Fruit fly (Drosophila melanogaster) whole organism, embryonic: ENCODE data around the gene CG42847.

Source experiments
- Antp ChIP-seq: fragments of 200-800 bp; sonication (Bioruptor generic); optimal IDR thresholded peaks from 3 replicates; lab custom pipeline; 2016; ENCODE audit warnings: missing biosample characterization, missing genetic modification characterization
- B-H2 ChIP-seq: fragments of 200-800 bp; sonication (Bioruptor generic); optimal IDR thresholded peaks from 2 replicates; lab custom pipeline; 2018; ENCODE audit warnings: missing biosample characterization, mild to moderate bottlenecking, missing genetic modification characterization
- CG1024 ChIP-seq: fragments of 200-800 bp; sonication (Bioruptor generic); IDR thresholded peaks from 2 replicates; pipeline ENCODE4 v1.3.6; 2022; ENCODE audit warnings: missing biosample characterization, missing genetic modification characterization
- CG10366 ChIP-seq: fragments of 200-800 bp; sonication (Bioruptor generic); IDR thresholded peaks from 2 replicates; pipeline ENCODE4 v1.3.6; 2022; ENCODE audit warnings: missing biosample characterization, missing genetic modification characterization
- CG10654 ChIP-seq: fragments of 200-800 bp; sonication (Bioruptor generic); optimal IDR thresholded peaks from 2 replicates; lab custom pipeline; 2016; ENCODE audit warnings: missing biosample characterization, missing genetic modification characterization
- CG11085 ChIP-seq: fragments of 200-800 bp; sonication (Bioruptor generic); IDR thresholded peaks from 2 replicates; pipeline ENCODE4 v1.3.6; 2022; ENCODE audit warnings: missing biosample characterization, missing genetic modification characterization
- CG11504 ChIP-seq: fragments of 200-800 bp; sonication (Bioruptor generic); optimal IDR thresholded peaks from 3 replicates; lab custom pipeline; 2019; ENCODE audit warnings: missing biosample characterization, mild to moderate bottlenecking, missing genetic modification characterization, moderate library complexity
- CG12659 ChIP-seq: fragments of 200-800 bp; sonication (Bioruptor generic); optimal IDR thresholded peaks from 3 replicates; lab custom pipeline; 2017; ENCODE audit warnings: mild to moderate bottlenecking, missing biosample characterization, missing genetic modification reagents, missing genetic modification characterization
- CG14014 ChIP-seq: fragments of 200-800 bp; sonication (Bioruptor generic); IDR thresholded peaks from 2 replicates; pipeline ENCODE4 v1.3.6; 2022; ENCODE audit warnings: missing biosample characterization, missing genetic modification characterization
- CG1647 ChIP-seq: fragments of 200-800 bp; sonication (Bioruptor generic); optimal IDR thresholded peaks from 3 replicates; lab custom pipeline; 2016; ENCODE audit warnings: missing biosample characterization, missing genetic modification characterization
- CG2120 ChIP-seq: fragments of 200-800 bp; sonication (Bioruptor generic); optimal IDR thresholded peaks from 3 replicates; lab custom pipeline; 2016; ENCODE audit warnings: missing biosample characterization, missing genetic modification characterization
- CG31441 ChIP-seq: fragments of 200-800 bp; sonication (Bioruptor generic); IDR thresholded peaks from 2 replicates; pipeline ENCODE4 v1.3.6; 2022; ENCODE audit warnings: missing biosample characterization, missing genetic modification characterization
- CG32772 ChIP-seq: fragments of 200-800 bp; sonication (Bioruptor generic); IDR thresholded peaks from 2 replicates; pipeline ENCODE4 v1.3.6; 2022; ENCODE audit warnings: missing biosample characterization, missing genetic modification characterization
- CG34224 ChIP-seq: fragments of 200-800 bp; sonication (Bioruptor generic); IDR thresholded peaks from 3 replicates; pipeline ENCODE4 v1.3.6; 2022; ENCODE audit warnings: missing biosample characterization, missing genetic modification characterization; ENCODE audit not compliant: partially characterized antibody
- CG4820 ChIP-seq: fragments of 200-800 bp; sonication (Bioruptor generic); optimal IDR thresholded peaks from 3 replicates; lab custom pipeline; 2016; ENCODE audit warnings: missing biosample characterization, missing genetic modification characterization
- CG5953 ChIP-seq: fragments of 200-800 bp; sonication (Bioruptor generic); IDR thresholded peaks from 2 replicates; pipeline ENCODE4 v1.3.6; 2022; ENCODE audit warnings: missing biosample characterization, missing genetic modification characterization
- CG6654 ChIP-seq: fragments of 200-800 bp; sonication (Bioruptor generic); optimal IDR thresholded peaks from 2 replicates; lab custom pipeline; 2017; ENCODE audit warnings: missing biosample characterization, mild to moderate bottlenecking, missing genetic modification characterization
- CG6791 ChIP-seq: fragments of 200-800 bp; sonication (Bioruptor generic); IDR thresholded peaks from 3 replicates; pipeline ENCODE4 v1.3.6; 2022; ENCODE audit warnings: missing biosample characterization, missing genetic modification characterization; ENCODE audit not compliant: partially characterized antibody
- CG7556 ChIP-seq: fragments of 200-800 bp; sonication (Bioruptor generic); optimal IDR thresholded peaks from 2 replicates; lab custom pipeline; 2017; ENCODE audit warnings: missing biosample characterization, mild to moderate bottlenecking, missing genetic modification characterization
- CG7839 ChIP-seq: fragments of 200-800 bp; sonication (Bioruptor generic); optimal IDR thresholded peaks from 3 replicates; lab custom pipeline; 2018; ENCODE audit warnings: missing biosample characterization, mild to moderate bottlenecking, missing genetic modification characterization, moderate library complexity
- CG7963 ChIP-seq: fragments of 200-800 bp; sonication (Bioruptor generic); IDR thresholded peaks from 3 replicates; pipeline ENCODE4 v1.3.6; 2022; ENCODE audit warnings: missing biosample characterization, missing genetic modification characterization; ENCODE audit not compliant: partially characterized antibody
- CG8290 ChIP-seq, 3 experiments: fragments of 200-800 bp; sonication (Bioruptor generic); optimal IDR thresholded peaks; 2 replicates each; lab custom pipeline; 2016 to 2019; ENCODE audit warnings: missing biosample characterization in 3 of 3, missing genetic modification characterization in 3 of 3, mild to moderate bottlenecking in 2 of 3, moderate library complexity in 1 of 3
- CG8944 ChIP-seq: fragments of 200-800 bp; sonication (Bioruptor generic); optimal IDR thresholded peaks from 3 replicates; lab custom pipeline; 2016; ENCODE audit warnings: missing biosample characterization, missing genetic modification characterization
- CoRest ChIP-seq: fragments of 200-800 bp; sonication (Bioruptor generic); optimal IDR thresholded peaks from 3 replicates; lab custom pipeline; 2018; ENCODE audit warnings: missing biosample characterization, mild to moderate bottlenecking, missing genetic modification characterization, moderate library complexity
- Dll ChIP-seq: fragments of 200-800 bp; sonication (Bioruptor generic); IDR thresholded peaks from 4 replicates; pipeline ENCODE4 v1.3.6; 2022; ENCODE audit warnings: missing biosample characterization, missing genetic modification characterization; ENCODE audit not compliant: partially characterized antibody
- Dp ChIP-seq: fragments of 200-800 bp; sonication (Bioruptor generic); optimal IDR thresholded peaks from 2 replicates; lab custom pipeline; 2018; ENCODE audit warnings: missing biosample characterization, mild to moderate bottlenecking, missing genetic modification characterization, moderate library complexity
- Dref ChIP-seq: fragments of 200-800 bp; sonication (Bioruptor generic); IDR thresholded peaks from 2 replicates; pipeline ENCODE4 v1.3.6; 2022; ENCODE audit warnings: missing biosample characterization, missing genetic modification characterization
- Gug ChIP-seq: fragments of 200-800 bp; sonication (Bioruptor generic); IDR thresholded peaks from 4 replicates; pipeline ENCODE4 v1.3.6; 2022; ENCODE audit warnings: missing biosample characterization, missing genetic modification characterization
- Hr39 ChIP-seq: fragments of >200 bp; optimal IDR thresholded peaks from 2 replicates; lab custom pipeline; 2017
- Mad ChIP-seq: fragments of 200-800 bp; sonication (Bioruptor generic); optimal IDR thresholded peaks from 2 replicates; lab custom pipeline; 2016; ENCODE audit warnings: missing biosample characterization, missing genetic modification characterization
- Oaz ChIP-seq: fragments of 200-800 bp; sonication (Bioruptor generic); IDR thresholded peaks from 2 replicates; pipeline ENCODE4 v1.3.6; 2022; ENCODE audit warnings: missing biosample characterization, missing genetic modification characterization
- PHDP ChIP-seq: fragments of 200-800 bp; sonication (Bioruptor generic); optimal IDR thresholded peaks from 3 replicates; lab custom pipeline; 2018; ENCODE audit warnings: missing biosample characterization, mild to moderate bottlenecking, missing genetic modification characterization, moderate library complexity
- Sry-δ ChIP-seq: fragments of 200-800 bp; sonication (Bioruptor generic); optimal IDR thresholded peaks from 2 replicates; lab custom pipeline; 2016; ENCODE audit warnings: missing biosample characterization, missing genetic modification characterization
- Stat92E ChIP-seq, 3 experiments: fragments of >200 bp in 2 of 3; fragments of 200-800 bp in 1 of 3; sonication (Bioruptor generic) in 1 of 3; optimal IDR thresholded peaks; 2 replicates each; lab custom pipeline; 2017 to 2019; ENCODE audit warnings: missing biosample characterization in 3 of 3, missing genetic modification characterization in 3 of 3, mild to moderate bottlenecking in 1 of 3, moderate library complexity in 1 of 3
- Trl ChIP-seq, 3 experiments: fragments of >200 bp in 2 of 3; fragments of 200-800 bp in 1 of 3; sonication (Bioruptor generic) in 1 of 3; optimal IDR thresholded peaks; 2 replicates in 1 of 3; 3 replicates in 2 of 3; lab custom pipeline; 2016 to 2017; ENCODE audit warnings: missing biosample characterization in 1 of 3, missing genetic modification characterization in 1 of 3
- Xrp1 ChIP-seq: fragments of 200-800 bp; sonication (Bioruptor generic); IDR thresholded peaks from 2 replicates; pipeline ENCODE4 v1.3.6; 2022; ENCODE audit warnings: missing biosample characterization, missing genetic modification characterization
- croc ChIP-seq: fragments of 200-800 bp; sonication (Bioruptor generic); conservative IDR thresholded peaks from 3 replicates; pipeline ENCODE4 v1.3.6; 2022; ENCODE audit warnings: missing biosample characterization, missing genetic modification characterization
- hth ChIP-seq: fragments of >200 bp; optimal IDR thresholded peaks from 2 replicates; lab custom pipeline; 2017; ENCODE audit warnings: inconsistent platforms
- nmo ChIP-seq: fragments of 200-800 bp; sonication (Bioruptor generic); optimal IDR thresholded peaks from 2 replicates; lab custom pipeline; 2018; ENCODE audit warnings: missing biosample characterization, mild to moderate bottlenecking, missing genetic modification characterization, moderate library complexity
- nom ChIP-seq: fragments of 200-800 bp; sonication (Bioruptor generic); optimal IDR thresholded peaks from 2 replicates; lab custom pipeline; 2017; ENCODE audit warnings: missing biosample characterization, missing genetic modification characterization, mild to moderate bottlenecking, moderate library complexity, missing genetic modification reagents
- pnt ChIP-seq: fragments of 200-800 bp; sonication (Bioruptor generic); optimal IDR thresholded peaks from 3 replicates; lab custom pipeline; 2016; ENCODE audit warnings: missing biosample characterization, missing genetic modification characterization
- salm ChIP-seq: fragments of 200-800 bp; sonication (Bioruptor generic); optimal IDR thresholded peaks from 2 replicates; lab custom pipeline; 2018; ENCODE audit warnings: missing biosample characterization, mild to moderate bottlenecking, missing genetic modification characterization
- sc ChIP-seq, 3 experiments: fragments of >200 bp in 2 of 3; fragments of 200-800 bp in 1 of 3; sonication (Bioruptor generic) in 1 of 3; optimal IDR thresholded peaks; 2 replicates in 2 of 3; 3 replicates in 1 of 3; lab custom pipeline; 2017; ENCODE audit warnings: mild to moderate bottlenecking in 1 of 3, missing biosample characterization in 1 of 3, missing genetic modification characterization in 1 of 3, missing genetic modification reagents in 1 of 3
- sens ChIP-seq: fragments of 200-800 bp; sonication (Bioruptor generic); peaks from one replicate; lab custom pipeline; 2016; ENCODE audit warnings: missing biosample characterization, missing genetic modification characterization
- shn ChIP-seq: fragments of 200-800 bp; sonication (Bioruptor generic); optimal IDR thresholded peaks from 3 replicates; lab custom pipeline; 2016; ENCODE audit warnings: missing biosample characterization, missing genetic modification characterization
- ttk ChIP-seq: fragments of 200-800 bp; sonication (Bioruptor generic); IDR thresholded peaks from 2 replicates; pipeline ENCODE4 v2.1.2; 2022; ENCODE audit warnings: missing biosample characterization, missing genetic modification characterization
- unc-4 ChIP-seq: fragments of 200-800 bp; sonication (Bioruptor generic); IDR thresholded peaks from 2 replicates; pipeline ENCODE4 v1.3.6; 2022; ENCODE audit warnings: missing biosample characterization, missing genetic modification characterization; ENCODE audit not compliant: partially characterized antibody
- wek ChIP-seq: fragments of 200-800 bp; sonication (Bioruptor generic); optimal IDR thresholded peaks from 3 replicates; lab custom pipeline; 2018; ENCODE audit warnings: missing biosample characterization, mild to moderate bottlenecking, missing genetic modification characterization, moderate library complexity

Gene CG42847

DNA sequence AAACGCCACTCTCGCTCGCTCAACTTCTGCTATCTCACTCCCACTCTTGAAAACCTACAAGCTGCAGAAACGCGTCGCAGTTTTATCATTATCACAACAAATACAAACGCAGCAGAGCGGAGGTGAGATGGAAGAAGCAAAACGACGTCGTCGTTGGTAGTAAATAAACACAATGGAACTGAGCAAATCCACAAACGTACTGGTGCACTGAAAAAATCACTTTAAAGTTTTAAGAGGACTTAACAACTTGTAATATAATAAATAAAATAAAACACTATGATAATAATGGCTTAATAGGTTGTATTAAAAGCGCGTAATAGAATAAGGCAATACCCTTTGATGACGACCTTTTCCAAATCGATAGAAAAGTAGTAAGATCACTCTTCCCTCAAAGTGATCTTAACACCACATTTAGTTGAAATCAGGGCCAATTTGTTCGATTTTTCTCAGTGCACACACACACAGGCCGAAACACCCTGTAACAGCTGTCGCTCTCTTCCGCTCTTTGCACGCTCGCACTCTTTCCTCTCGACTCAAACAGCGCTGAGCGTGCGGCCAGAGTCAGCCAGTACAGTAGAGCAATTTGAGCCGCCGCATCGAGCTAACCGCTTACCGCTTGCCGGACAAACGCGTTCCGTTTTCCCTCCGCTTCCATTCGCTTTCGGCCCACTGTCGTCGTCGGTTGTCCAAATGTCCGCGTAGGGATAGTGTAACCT lies 21.7 kb downstream of the CG42847 start (continued):
- TF ChIP-seq pnt (GFP tag; lab: Kevin White, UChicago), result peak; percentile 59
- TF ChIP-seq shn (GFP tag; lab: Kevin White, UChicago), result peak; percentile 64
- peak; percentile 76 for TF ChIP-seq CG1647
- TF ChIP-seq Dp, result peak; percentile 7
- TF ChIP-seq Antp (GFP tag; lab: Kevin White, UChicago), result peak; percentile 82
- no peak for TF ChIP-seq sc (optimal IDR thresholded peaks at IDR 0.05; lab: Kevin White, UChicago)
- peak; percentile 96 for TF ChIP-seq sc (GFP tag; optimal IDR thresholded peaks at IDR 0.05; lab: Kevin White, UChicago)
- TF ChIP-seq Hr39 (lab: Kevin White, UChicago), result no peak
- peak; percentile 93 for TF ChIP-seq CG11085 (GFP tag; lab: Robert Waterston, UW)
- TF ChIP-seq CG31441 (GFP tag; lab: Robert Waterston, UW), result peak; percentile 88
- TF ChIP-seq CG10654 (GFP tag; lab: Kevin White, UChicago), result peak; percentile 91
- TF ChIP-seq CG6654, result peak; percentile 85
- TF ChIP-seq CG32772 (GFP tag; lab: Robert Waterston, UW), result peak; percentile 92
- no peak for TF ChIP-seq Sry-δ (GFP tag; lab: Kevin White, UChicago)
- TF ChIP-seq nmo (GFP tag; lab: Kevin White, UChicago), result peak; percentile 97
- TF ChIP-seq Dref (GFP tag; lab: Robert Waterston, UW), result no peak
- peak; percentile 97 for TF ChIP-seq CG12659 (GFP tag; lab: Kevin White, UChicago)
- TF ChIP-seq unc-4 (GFP tag; lab: Robert Waterston, UW), result no peak
- peak; percentile 93 for TF ChIP-seq nom (GFP tag; lab: Kevin White, UChicago)
- peak; percentile 95 for TF ChIP-seq CG14014 (GFP tag; lab: Robert Waterston, UW)
- peak; percentile 92 for TF ChIP-seq Gug (GFP tag; lab: Robert Waterston, UW)
- TF ChIP-seq PHDP (tag; lab: Kevin White, UChicago), result peak; percentile 93
- peak; percentile 98 for TF ChIP-seq CG10366
- peak in 1 of 3 experiments; percentile 86 for TF ChIP-seq Stat92E (GFP tag; optimal IDR thresholded peaks at IDR 0.05; lab: Kevin White, UChicago)
- TF ChIP-seq Xrp1 (GFP tag; lab: Robert Waterston, UW), result peak; percentile 98
- TF ChIP-seq CG2120 (GFP tag; lab: Kevin White, UChicago), result peak; percentile 88
- TF ChIP-seq CG7839 (tag; lab: Kevin White, UChicago), result peak; percentile 97
- peak; percentile 91 for TF ChIP-seq B-H2 (GFP tag; lab: Kevin White, UChicago)
- peak; percentile 54; the same call in 1 of the 3 replicates for TF ChIP-seq CG6791
- TF ChIP-seq Oaz, result peak; percentile 90
- TF ChIP-seq Trl (optimal IDR thresholded peaks at IDR 0.05; lab: Kevin White, UChicago), result peak; percentile 92 to 95
- peak; percentile 91 for TF ChIP-seq Trl (GFP tag; optimal IDR thresholded peaks at IDR 0.05; lab: Kevin White, UChicago)
- TF ChIP-seq CG8290 (GFP tag; optimal IDR thresholded peaks at IDR 0.05; lab: Kevin White, UChicago), result peak; percentile 97
- TF ChIP-seq CG8290 (tag; optimal IDR thresholded peaks at IDR 0.05; lab: Kevin White, UChicago), result peak; percentile 86 to 87
- peak; percentile 98 for TF ChIP-seq CoRest
- peak; percentile 97 for TF ChIP-seq CG7556
- TF ChIP-seq CG4820, result peak; percentile 95
- peak; percentile 90 for TF ChIP-seq sens (GFP tag; lab: Kevin White, UChicago)
- TF ChIP-seq CG7963 (GFP tag; lab: Robert Waterston, UW), result no peak
- TF ChIP-seq croc, result peak; percentile 98
- TF ChIP-seq Dll (GFP tag; lab: Robert Waterston, UW), result no peak
- TF ChIP-seq CG8944 (GFP tag; lab: Kevin White, UChicago), result peak; percentile 58
- TF ChIP-seq hth (lab: Kevin White, UChicago), result no peak
- TF ChIP-seq CG11504 (tag; lab: Kevin White, UChicago), result peak; percentile 88
- peak; percentile 84 for TF ChIP-seq salm (tag; lab: Kevin White, UChicago)
- peak; percentile 88 for TF ChIP-seq Mad (GFP tag; lab: Kevin White, UChicago)
- peak; percentile 23; the same call in 2 of the 3 replicates for TF ChIP-seq CG34224
- TF ChIP-seq ttk (GFP tag; lab: Robert Waterston, UW), result peak; percentile 93
- TF ChIP-seq CG1024, result peak; percentile 69
- TF ChIP-seq CG5953 (GFP tag; lab: Robert Waterston, UW), result peak; percentile 87
- peak; percentile 43 for TF ChIP-seq wek
